Worm (Caenorhabditis elegans) whole organism, young adult: Measurements from ENCODE around the gene cox-11.
A peak's percentile ranks its signal among the peaks of the same experiment; 100 is the strongest.

ENCODE experiments used
- B0336.3 ChIP-seq: fragments of 200-800 bp; sonication (Bioruptor generic); IDR thresholded peaks from 2 replicates; pipeline ENCODE4 v1.3.6; 2022; ENCODE audit warnings: missing genetic modification characterization, missing compliant biosample characterization
- D2030.7 ChIP-seq: fragments of 200-800 bp; sonication (Bioruptor generic); IDR thresholded peaks from 2 replicates; pipeline ENCODE4 v1.3.6; 2022; ENCODE audit warnings: missing genetic modification reagents, missing genetic modification characterization, missing compliant biosample characterization
- F10E7.11 ChIP-seq: sonication (generic microtip); optimal IDR thresholded peaks from 2 replicates; lab custom pipeline; 2017; ENCODE audit warnings: mild to moderate bottlenecking, missing genetic modification characterization, moderate library complexity, missing compliant biosample characterization
- F39B2.1 ChIP-seq: fragments of 200-800 bp; sonication (Bioruptor generic); IDR thresholded peaks from 2 replicates; pipeline ENCODE4 v1.3.6; 2022; ENCODE audit warnings: missing genetic modification reagents, missing genetic modification characterization, missing compliant biosample characterization
- Y56A3A.18 ChIP-seq: fragments of 200-800 bp; sonication (Bioruptor generic); IDR thresholded peaks from 2 replicates; pipeline ENCODE4 v1.3.6; 2022; ENCODE audit warnings: missing genetic modification reagents, missing genetic modification characterization, missing compliant biosample characterization
- aptf-3 ChIP-seq: fragments of 200-800 bp; sonication (Bioruptor generic); IDR thresholded peaks from 2 replicates; pipeline ENCODE4 v1.3.6; 2022; ENCODE audit warnings: missing genetic modification characterization, missing compliant biosample characterization
- cebp-1 ChIP-seq, 2 experiments: fragments of 200-800 bp in 1 of 2; sonication (Bioruptor generic) in 1 of 2; sonication (generic microtip) in 1 of 2; IDR thresholded peaks in 1 of 2; optimal IDR thresholded peaks in 1 of 2; 2 replicates each; pipeline versions ENCODE4 v1.3.6 to Lab custom; 2017 to 2022; ENCODE audit warnings: missing compliant biosample characterization in 2 of 2, missing genetic modification characterization in 2 of 2, mild to moderate bottlenecking in 1 of 2, missing genetic modification reagents in 1 of 2, moderate library complexity in 1 of 2
- cebp-2 ChIP-seq: fragments of 200-800 bp; sonication (Bioruptor generic); IDR thresholded peaks from 2 replicates; pipeline ENCODE4 v1.3.6; 2022; ENCODE audit warnings: missing genetic modification characterization, missing compliant biosample characterization
- ceh-40 ChIP-seq: fragments of 200-800 bp; sonication (Bioruptor generic); IDR thresholded peaks from 2 replicates; pipeline ENCODE4 v1.3.6; 2022; ENCODE audit warnings: missing genetic modification characterization, missing compliant biosample characterization
- dpff-1 ChIP-seq: sonication (generic microtip); optimal IDR thresholded peaks from 2 replicates; lab custom pipeline; 2017; ENCODE audit warnings: mild to moderate bottlenecking, missing genetic modification characterization, missing compliant biosample characterization
- efl-1 ChIP-seq: fragments of 150-350 bp; optimal IDR thresholded peaks from 2 replicates; lab custom pipeline; 2014; ENCODE audit warnings: missing biosample characterization, missing genetic modification reagents, missing genetic modification characterization
- egrh-3 ChIP-seq: fragments of 200-800 bp; sonication (Bioruptor generic); IDR thresholded peaks from 2 replicates; pipeline ENCODE4 v1.3.6; 2022; ENCODE audit warnings: missing genetic modification reagents, missing genetic modification characterization, missing compliant biosample characterization
- ets-4 ChIP-seq: fragments of 200-800 bp; sonication (Bioruptor generic); optimal IDR thresholded peaks from 2 replicates; lab custom pipeline; 2018; ENCODE audit warnings: mild to moderate bottlenecking, missing genetic modification characterization, missing compliant biosample characterization
- fkh-3 ChIP-seq: sonication (generic microtip); optimal IDR thresholded peaks from 2 replicates; lab custom pipeline; 2016; ENCODE audit warnings: mild to moderate bottlenecking, missing genetic modification characterization, missing compliant biosample characterization
- hsf-1 ChIP-seq: fragments of 200-800 bp; sonication (Bioruptor generic); IDR thresholded peaks from 2 replicates; pipeline ENCODE4 v1.3.6; 2022; ENCODE audit warnings: missing genetic modification reagents, missing genetic modification characterization, missing compliant biosample characterization
- mel-28 ChIP-seq: sonication (generic microtip); optimal IDR thresholded peaks from 2 replicates; lab custom pipeline; 2016; ENCODE audit warnings: borderline replicate concordance, mild to moderate bottlenecking, missing genetic modification characterization, missing compliant biosample characterization
- mxl-1 ChIP-seq: sonication (generic microtip); optimal IDR thresholded peaks from 2 replicates; lab custom pipeline; 2016; ENCODE audit warnings: missing genetic modification characterization, missing compliant biosample characterization
- nfya-1 ChIP-seq: sonication (generic microtip); optimal IDR thresholded peaks from 2 replicates; lab custom pipeline; 2017; ENCODE audit warnings: antibody characterized with exemption, missing compliant biosample characterization, missing genetic modification characterization, borderline replicate concordance; ENCODE audit not compliant: insufficient read depth
- nfyb-1 ChIP-seq: fragments of 200-800 bp; sonication (Bioruptor generic); IDR thresholded peaks from 2 replicates; pipeline ENCODE4 v1.3.6; 2022; ENCODE audit warnings: missing genetic modification reagents, missing genetic modification characterization, missing compliant biosample characterization
- nhr-120 ChIP-seq: fragments of 200-800 bp; sonication (Bioruptor generic); IDR thresholded peaks from 2 replicates; pipeline ENCODE4 v1.3.6; 2022; ENCODE audit warnings: missing genetic modification characterization, missing compliant biosample characterization
- pha-4 ChIP-seq: fragments of 150-350 bp; sonication (generic microtip); optimal IDR thresholded peaks from 2 replicates; lab custom pipeline; 2014; ENCODE audit warnings: missing biosample characterization, missing genetic modification reagents, missing genetic modification characterization
- snpc-1.1 ChIP-seq: sonication (generic microtip); optimal IDR thresholded peaks from 2 replicates; lab custom pipeline; 2017; ENCODE audit warnings: missing genetic modification characterization, mild to moderate bottlenecking, missing compliant biosample characterization, antibody characterized with exemption, moderate library complexity, missing genotype, missing genetic modification reagents; ENCODE audit not compliant: insufficient read depth
- snpc-4 ChIP-seq, 5 experiments: fragments of 150-350 bp in 1 of 5; sonication (generic microtip) in 4 of 5; optimal IDR thresholded peaks; 2 replicates each; lab custom pipeline; 2014 to 2018; ENCODE audit warnings: missing genetic modification characterization in 5 of 5, missing biosample characterization in 3 of 5, antibody characterized with exemption in 2 of 5, mild to moderate bottlenecking in 2 of 5, missing compliant biosample characterization in 2 of 5, missing genotype in 2 of 5, moderate library complexity in 2 of 5, missing genetic modification reagents in 1 of 5
- somi-1 ChIP-seq: fragments of 200-800 bp; sonication (Bioruptor generic); optimal IDR thresholded peaks from 2 replicates; lab custom pipeline; 2018; ENCODE audit warnings: mild to moderate bottlenecking, missing genetic modification characterization, missing compliant biosample characterization
- tbx-9 ChIP-seq: sonication (generic microtip); optimal IDR thresholded peaks from 2 replicates; lab custom pipeline; 2016; ENCODE audit warnings: borderline replicate concordance, missing genetic modification characterization, inconsistent platforms, missing compliant biosample characterization
- tlf-1 ChIP-seq: fragments of 200-800 bp; sonication (Bioruptor generic); optimal IDR thresholded peaks from 2 replicates; lab custom pipeline; 2018; ENCODE audit warnings: mild to moderate bottlenecking, missing genetic modification characterization, missing compliant biosample characterization
- xnd-1 ChIP-seq: sonication (generic microtip); optimal IDR thresholded peaks from 2 replicates; lab custom pipeline; 2016; ENCODE audit warnings: missing genotype, missing genetic modification reagents, missing genetic modification characterization, missing compliant biosample characterization
- zfh-2 ChIP-seq: fragments of 200-800 bp; sonication (Bioruptor generic); conservative IDR thresholded peaks from 2 replicates; pipeline ENCODE4 v1.3.6; 2022; ENCODE audit warnings: missing genetic modification reagents, missing genetic modification characterization, missing compliant biosample characterization
- zim-3 ChIP-seq: sonication (generic microtip); optimal IDR thresholded peaks from 2 replicates; lab custom pipeline; 2017; ENCODE audit warnings: mild to moderate bottlenecking, missing genetic modification characterization, moderate library complexity, missing compliant biosample characterization
- ztf-18 ChIP-seq: sonication (generic microtip); optimal IDR thresholded peaks from 2 replicates; lab custom pipeline; 2016; ENCODE audit warnings: missing genotype, mild to moderate bottlenecking, missing genetic modification characterization, missing compliant biosample characterization
- ztf-28 ChIP-seq: fragments of 200-800 bp; sonication (Bioruptor generic); IDR thresholded peaks from 2 replicates; pipeline ENCODE4 v1.3.6; 2022; ENCODE audit warnings: missing genetic modification reagents, missing genetic modification characterization, missing compliant biosample characterization

The cox-11 gene

ce11 chrIV:13240078-13240841 lies 3.9 kb upstream of the cox-11 start, which contains the start of gene rpl-12 (continued):
- TF ChIP-seq snpc-4 (GFP tag; optimal IDR thresholded peaks at IDR 0.05; lab: Kevin White, UChicago) (peak; percentile 75), snpc-4 (tag; optimal IDR thresholded peaks at IDR 0.05; lab: Kevin White, UChicago) (peak; percentile 81 to 90 (median 88)), egrh-3 (GFP tag; lab: Robert Waterston, UW) (peak; percentile 54; the same call in 1 of the 2 replicates), Y56A3A.18 (GFP tag; lab: Robert Waterston, UW) (peak; percentile 95), zfh-2 (GFP tag; lab: Robert Waterston, UW) (peak; percentile 75), ztf-18 (tag; lab: Kevin White, UChicago) (peak; percentile 69)

ce11 chrIV:13240842-13241143 lies 3.3 kb upstream of the cox-11 start, which contains the start of gene lin-54:
lin-54 (plus strand) TSS chrIV:13241044.
- no peak for TF ChIP-seq B0336.3 (GFP tag; lab: Robert Waterston, UW)

ce11 chrIV:13241340-13241739 lies 2.8 kb upstream of the cox-11 start:
- TF ChIP-seq mxl-1 (tag; lab: Kevin White, UChicago) (no peak), nfya-1 (tag; lab: Kevin White, UChicago) (no peak), ceh-40 (GFP tag; lab: Robert Waterston, UW) (no peak), pha-4 (no peak), cebp-1 (GFP tag; IDR thresholded peaks at IDR 0.05; lab: Robert Waterston, UW) (no peak), cebp-1 (tag; optimal IDR thresholded peaks at IDR 0.05; lab: Kevin White, UChicago) (no peak), tlf-1 (GFP tag; lab: Kevin White, UChicago) (no peak), F10E7.11 (tag; lab: Kevin White, UChicago) (no peak), B0336.3 (GFP tag; lab: Robert Waterston, UW) (no peak), somi-1 (no peak), ztf-28 (no peak), tbx-9 (tag; lab: Kevin White, UChicago) (no peak), dpff-1 (no peak)

DNA sequence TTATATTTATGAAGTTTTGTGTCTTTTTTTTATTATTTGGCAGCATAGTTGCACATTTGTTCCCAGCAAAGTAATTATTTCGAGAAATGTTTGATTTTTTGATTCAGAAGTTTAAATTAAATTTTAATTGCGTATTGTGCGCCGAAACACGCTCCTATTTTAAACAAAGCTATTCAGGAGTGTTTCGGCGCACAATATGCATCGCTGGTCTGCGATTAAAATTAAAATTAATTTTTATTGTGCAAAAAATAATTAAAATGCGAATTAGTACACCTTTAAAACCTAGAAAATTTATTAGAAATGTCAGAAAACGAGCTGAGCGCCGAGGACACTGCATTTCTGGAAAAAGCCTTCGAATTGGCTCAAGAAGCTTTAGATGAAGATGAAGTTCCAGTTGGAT lies 749 bp upstream of the cox-11 start, which contains the start of gene JC8.4:
TSS of gene JC8.4 (plus strand) at position 301 of the 400 bp plus-strand sequence.
- TF ChIP-seq F39B2.1 (no peak), nhr-120 (GFP tag; lab: Robert Waterston, UW) (no peak), snpc-1.1 (tag; lab: Kevin White, UChicago) (no peak), xnd-1 (tag; lab: Kevin White, UChicago) (no peak), nfyb-1 (GFP tag; lab: Robert Waterston, UW) (no peak), aptf-3 (no peak), hsf-1 (GFP tag; lab: Robert Waterston, UW) (no peak), D2030.7 (GFP tag; lab: Robert Waterston, UW) (no peak)

ce11 chrIV:13246961-13247360 lies 2.8 kb downstream of the cox-11 start, which contains the start of gene JC8.7:
JC8.7 (plus strand) TSS chrIV:13247261.
- TF ChIP-seq fkh-3 (tag; lab: Kevin White, UChicago): no peak
- no peak for TF ChIP-seq zim-3 (tag; lab: Kevin White, UChicago)
- no peak for TF ChIP-seq efl-1 (GFP tag; lab: Kevin White, UChicago)
- no peak for TF ChIP-seq mel-28 (tag; lab: Kevin White, UChicago)
- no peak for TF ChIP-seq tlf-1 (GFP tag; lab: Kevin White, UChicago)
- no peak for TF ChIP-seq ets-4 (GFP tag; lab: Kevin White, UChicago)
- no peak for TF ChIP-seq D2030.7 (GFP tag; lab: Robert Waterston, UW)
- no peak for TF ChIP-seq cebp-2 (GFP tag; lab: Robert Waterston, UW)
